Worm (Caenorhabditis elegans) whole organism, L1 larva: ENCODE results near the gene F57B7.2.
A peak's percentile ranks its signal among the peaks of the same experiment; 100 is the strongest.
"Not testable (repeated sequence)": the region's sequence is repeated elsewhere in the genome, so short reads cannot be mapped to it uniquely, and the experiment has no call there.

Experiments used
- C04F5.9 ChIP-seq: sonication (generic microtip); optimal IDR thresholded peaks from 2 replicates; lab custom pipeline; 2016; ENCODE audit warnings: missing genetic modification characterization, missing compliant biosample characterization
- C34B4.2 ChIP-seq: sonication (generic microtip); optimal IDR thresholded peaks from 2 replicates; lab custom pipeline; 2017; ENCODE audit warnings: mild to moderate bottlenecking, missing genetic modification characterization, missing compliant biosample characterization
- Y116A8C.19 ChIP-seq: sonication (generic microtip); optimal IDR thresholded peaks from 2 replicates; lab custom pipeline; 2016; ENCODE audit warnings: missing compliant biosample characterization, missing genetic modification characterization, borderline replicate concordance
- ceh-82 ChIP-seq, 3 experiments: fragments of 150-350 bp in 1 of 3; sonication (generic microtip) in 2 of 3; optimal IDR thresholded peaks; 2 replicates each; lab custom pipeline; 2014 to 2017; ENCODE audit warnings: missing biosample characterization in 3 of 3, missing genetic modification characterization in 3 of 3
- ceh-90 ChIP-seq: sonication (generic microtip); optimal IDR thresholded peaks from 2 replicates; lab custom pipeline; 2016; ENCODE audit warnings: missing genetic modification characterization, missing compliant biosample characterization
- dpl-1 ChIP-seq, 3 experiments: fragments of 150-350 bp in 2 of 3; sonication (generic microtip) in 1 of 3; optimal IDR thresholded peaks; 2 replicates each; lab custom pipeline; 2014 to 2017; ENCODE audit warnings: missing biosample characterization in 3 of 3, missing genetic modification characterization in 3 of 3, missing genetic modification reagents in 3 of 3
- dsc-1 ChIP-seq: sonication (generic microtip); optimal IDR thresholded peaks from 2 replicates; lab custom pipeline; 2016; ENCODE audit warnings: mild to moderate bottlenecking, missing genetic modification characterization, missing compliant biosample characterization
- efl-1 ChIP-seq, 4 experiments: fragments of 150-350 bp; optimal IDR thresholded peaks in 3 of 4; peaks in 1 of 4; 1 replicate in 1 of 4; 2 replicates in 3 of 4; lab custom pipeline; 2014; ENCODE audit warnings: missing biosample characterization in 2 of 4, missing genetic modification characterization in 2 of 4, missing genetic modification reagents in 2 of 4
- elt-2 ChIP-seq: sonication (generic microtip); optimal IDR thresholded peaks from 2 replicates; lab custom pipeline; 2016; ENCODE audit warnings: missing genetic modification characterization, mild to moderate bottlenecking, inconsistent platforms, missing compliant biosample characterization, missing genetic modification reagents
- ets-5 ChIP-seq: fragments of 200-800 bp; sonication (Bioruptor generic); IDR thresholded peaks from 2 replicates; pipeline ENCODE4 v1.3.6; 2022; ENCODE audit warnings: missing genetic modification characterization, missing compliant biosample characterization
- fkh-8 ChIP-seq: sonication (generic microtip); optimal IDR thresholded peaks from 2 replicates; lab custom pipeline; 2016; ENCODE audit warnings: mild to moderate bottlenecking, missing genetic modification characterization, missing compliant biosample characterization
- fos-1 ChIP-seq: fragments of 150-350 bp; optimal IDR thresholded peaks from 2 replicates; lab custom pipeline; 2014; ENCODE audit warnings: missing biosample characterization, missing genetic modification characterization
- hlh-17 ChIP-seq: fragments of 200-800 bp; sonication (Bioruptor generic); optimal IDR thresholded peaks from 2 replicates; lab custom pipeline; 2018; ENCODE audit warnings: missing genetic modification characterization, mild to moderate bottlenecking, missing compliant biosample characterization, moderate library complexity, borderline replicate concordance
- isw-1 ChIP-seq: fragments of 200-800 bp; sonication (Bioruptor generic); IDR thresholded peaks from 2 replicates; pipeline ENCODE4 v1.3.6; 2022; ENCODE audit warnings: missing genetic modification characterization, missing compliant biosample characterization
- lin-13 ChIP-seq: fragments of 150-350 bp; optimal IDR thresholded peaks from 2 replicates; lab custom pipeline; 2014; ENCODE audit warnings: missing biosample characterization, missing genetic modification reagents, missing genetic modification characterization
- lin-39 ChIP-seq: fragments of 150-350 bp; optimal IDR thresholded peaks from 2 replicates; lab custom pipeline; 2014; ENCODE audit warnings: missing biosample characterization, missing genetic modification reagents, missing genetic modification characterization
- mdl-1 ChIP-seq, 2 experiments: fragments of 150-350 bp; optimal IDR thresholded peaks; 2 replicates each; lab custom pipeline; 2014 to 2017; ENCODE audit warnings: missing biosample characterization in 2 of 2, missing genetic modification characterization in 2 of 2, inconsistent platforms in 1 of 2
- mef-2 ChIP-seq: fragments of 150-350 bp; optimal IDR thresholded peaks from 2 replicates; lab custom pipeline; 2014; ENCODE audit warnings: missing biosample characterization, missing genetic modification characterization
- nhr-20 ChIP-seq: sonication (generic microtip); optimal IDR thresholded peaks from 2 replicates; lab custom pipeline; 2016; ENCODE audit warnings: mild to moderate bottlenecking, missing genetic modification characterization, missing compliant biosample characterization
- nhr-28 ChIP-seq: fragments of 150-350 bp; optimal IDR thresholded peaks from 2 replicates; lab custom pipeline; 2014; ENCODE audit warnings: missing biosample characterization, missing genetic modification characterization
- nhr-47 ChIP-seq: sonication (generic microtip); optimal IDR thresholded peaks from 2 replicates; lab custom pipeline; 2016; ENCODE audit warnings: mild to moderate bottlenecking, missing genetic modification characterization, moderate library complexity, missing compliant biosample characterization
- nhr-77 ChIP-seq: fragments of 150-350 bp; optimal IDR thresholded peaks from 2 replicates; lab custom pipeline; 2014; ENCODE audit warnings: missing biosample characterization, missing genetic modification characterization
- nhr-84 ChIP-seq: sonication (generic microtip); optimal IDR thresholded peaks from 2 replicates; lab custom pipeline; 2017; ENCODE audit warnings: missing biosample characterization, missing genetic modification characterization
- pax-3 ChIP-seq: fragments of 200-800 bp; sonication (Bioruptor generic); optimal IDR thresholded peaks from 2 replicates; lab custom pipeline; 2018; ENCODE audit warnings: mild to moderate bottlenecking, missing genetic modification characterization, moderate library complexity, missing compliant biosample characterization
- pqm-1 ChIP-seq: sonication (generic microtip); optimal IDR thresholded peaks from 3 replicates; lab custom pipeline; 2017; ENCODE audit warnings: missing biosample characterization, missing genetic modification characterization
- sptf-1 ChIP-seq: fragments of 150-350 bp; optimal IDR thresholded peaks from 2 replicates; lab custom pipeline; 2014; ENCODE audit warnings: missing biosample characterization, missing genetic modification characterization
- tlp-1 ChIP-seq: fragments of 150-350 bp; optimal IDR thresholded peaks from 2 replicates; lab custom pipeline; 2014; ENCODE audit warnings: missing biosample characterization, missing genetic modification characterization
- unc-62 ChIP-seq: fragments of 150-350 bp; optimal IDR thresholded peaks from 2 replicates; lab custom pipeline; 2014; ENCODE audit warnings: missing biosample characterization, missing genetic modification reagents, missing genetic modification characterization
- unc-98 ChIP-seq: fragments of 200-800 bp; sonication (Bioruptor generic); IDR thresholded peaks from 2 replicates; pipeline ENCODE4 v1.3.6; 2022; ENCODE audit warnings: missing genetic modification characterization, missing compliant biosample characterization
- vab-15 ChIP-seq: sonication (generic microtip); optimal IDR thresholded peaks from 2 replicates; lab custom pipeline; 2017; ENCODE audit warnings: missing genotype, mild to moderate bottlenecking, missing genetic modification characterization, missing compliant biosample characterization
- ztf-11 ChIP-seq, 2 experiments: sonication (generic microtip); optimal IDR thresholded peaks; 2 replicates each; lab custom pipeline; 2016 to 2017; ENCODE audit warnings: missing genetic modification characterization in 2 of 2, missing biosample characterization in 1 of 2, missing compliant biosample characterization in 1 of 2

F57B7.2 gene

ce11 chrV:11403702-11404101 is 39.7 kb downstream of the F57B7.2 start (continued):
- no peak for TF ChIP-seq ceh-82 (tag; optimal IDR thresholded peaks at IDR 0.05; lab: Kevin White, UChicago)

ce11 chrV:11403059-11403458 is 40.3 kb downstream of the F57B7.2 start:
- TF ChIP-seq pqm-1 (tag; lab: Kevin White, UChicago) (peak; percentile 74), tlp-1 (tag; lab: Kevin White, UChicago) (peak; percentile 82), mdl-1 (tag; optimal IDR thresholded peaks at IDR 0.05; lab: Kevin White, UChicago) (no peak), sptf-1 (tag; lab: Kevin White, UChicago) (no peak), elt-2 (tag; lab: Kevin White, UChicago) (peak; percentile 92)
- TF ChIP-seq, all 84 proteins: peak for 3

- no peak for TF ChIP-seq nhr-28 (tag; lab: Kevin White, UChicago)
- TF ChIP-seq dpl-1 (GFP tag; optimal IDR thresholded peaks at IDR 0.05; lab: Kevin White, UChicago) = no peak
- no peak for TF ChIP-seq C04F5.9 (tag; lab: Kevin White, UChicago)
- TF ChIP-seq C34B4.2 (tag; lab: Kevin White, UChicago) = no peak
- TF ChIP-seq efl-1 (optimal IDR thresholded peaks at IDR 0.05; lab: Kevin White, UChicago) = no peak
- no peak for TF ChIP-seq efl-1 (GFP tag; optimal IDR thresholded peaks at IDR 0.05 in 1 of 2; lab: Kevin White, UChicago)
- no peak for TF ChIP-seq lin-39 (tag; lab: Kevin White, UChicago)
- TF ChIP-seq vab-15 (tag; lab: Kevin White, UChicago) = no peak
- TF ChIP-seq mdl-1 (tag; optimal IDR thresholded peaks at IDR 0.05; lab: Kevin White, UChicago) = no peak
- TF ChIP-seq fkh-8 (tag; lab: Kevin White, UChicago) = no peak
- TF ChIP-seq nhr-20 (tag; lab: Kevin White, UChicago) = no peak
- TF ChIP-seq ztf-11 (tag; optimal IDR thresholded peaks at IDR 0.05; lab: Kevin White, UChicago) = no peak
- no peak for TF ChIP-seq ets-5 (GFP tag; lab: Robert Waterston, UW)
- no peak for TF ChIP-seq elt-2 (tag; lab: Kevin White, UChicago)
- no peak for TF ChIP-seq isw-1 (GFP tag; lab: Robert Waterston, UW)
- no peak for TF ChIP-seq fos-1 (tag; lab: Kevin White, UChicago)
- TF ChIP-seq nhr-77 (tag; lab: Kevin White, UChicago) = no peak
Measured at ce11 chrV:11402610-11403009, 40.8 kb downstream of the F57B7.2 start, which contains the start of gene nas-19. Gene nas-19, minus strand, starts transcription at chrV:11402710.

ce11 chrV:11398616-11399015 is 44.8 kb downstream of the F57B7.2 start, which contains the start of gene nas-17:
Gene nas-17, plus strand, starts transcription at chrV:11398916.
- no peak for TF ChIP-seq lin-39 (tag; lab: Kevin White, UChicago)
- TF ChIP-seq mef-2 (tag; lab: Kevin White, UChicago) = no peak
- no peak for TF ChIP-seq hlh-17 (GFP tag; lab: Kevin White, UChicago)
- no peak for TF ChIP-seq nhr-47 (tag; lab: Kevin White, UChicago)
- TF ChIP-seq unc-62 (GFP tag; lab: Kevin White, UChicago) = no peak
- TF ChIP-seq ceh-90 (tag; lab: Kevin White, UChicago) = no peak
- TF ChIP-seq nhr-84 (tag; lab: Kevin White, UChicago) = no peak
- no peak for TF ChIP-seq unc-98
- no peak for TF ChIP-seq lin-13 (GFP tag; lab: Kevin White, UChicago)
- TF ChIP-seq pax-3 (tag; lab: Kevin White, UChicago) = no peak
- TF ChIP-seq, all 84 proteins: peak for 0

- not testable (repeated sequence) for TF ChIP-seq dsc-1; mef-2 (tag; lab: Kevin White, UChicago); Y116A8C.19 (tag; lab: Kevin White, UChicago)
Measured at ce11 chrV:11396134-11396533, 47.3 kb downstream of the F57B7.2 start, which contains the start of gene nas-18. Gene nas-18, plus strand, starts transcription at chrV:11396434.
